Fruit fly (Drosophila melanogaster) whole organism, wandering third instar larva: Measurements from ENCODE around the gene CG2162.

ENCODE experiments used
- Abd-B ChIP-seq: fragments of >200 bp; optimal IDR thresholded peaks from 2 replicates; lab custom pipeline; 2017; ENCODE audit warnings: missing biosample characterization, missing genetic modification characterization
- CG32264 ChIP-seq: fragments of 200-800 bp; sonication (Bioruptor generic); optimal IDR thresholded peaks from 2 replicates; lab custom pipeline; 2016; ENCODE audit warnings: missing biosample characterization, missing genetic modification characterization
- CG9705 ChIP-seq: fragments of 200-800 bp; sonication (Bioruptor generic); optimal IDR thresholded peaks from 2 replicates; lab custom pipeline; 2018; ENCODE audit warnings: missing biosample characterization, mild to moderate bottlenecking, missing genetic modification characterization
- Dfd ChIP-seq: fragments of >200 bp; optimal IDR thresholded peaks from 2 replicates; lab custom pipeline; 2017; ENCODE audit warnings: missing biosample characterization, missing genetic modification characterization
- Dif ChIP-seq: fragments of 200-275, 200-300 bp; sonication (Bioruptor generic); optimal IDR thresholded peaks from 2 replicates; lab custom pipeline; 2018; ENCODE audit warnings: missing biosample characterization, missing genetic modification characterization; ENCODE audit not compliant: partially characterized antibody
- GATAd ChIP-seq: sonication (Bioruptor generic); optimal IDR thresholded peaks from 2 replicates; lab custom pipeline; 2016; ENCODE audit warnings: missing biosample characterization, missing genetic modification characterization
- HLH106 ChIP-seq: fragments of 200-800 bp; optimal IDR thresholded peaks from 3 replicates; lab custom pipeline; 2019; ENCODE audit warnings: missing biosample characterization, mild to moderate bottlenecking, missing genetic modification characterization, moderate library complexity
- Hnf4 ChIP-seq: fragments of 200-800 bp; sonication (Bioruptor generic); optimal IDR thresholded peaks from 2 replicates; lab custom pipeline; 2016; ENCODE audit warnings: missing biosample characterization, mild to moderate bottlenecking, missing genetic modification characterization
- Hr78 ChIP-seq: fragments of >200 bp; optimal IDR thresholded peaks from 2 replicates; lab custom pipeline; 2017; ENCODE audit warnings: missing biosample characterization, missing genetic modification characterization
- Hr83 ChIP-seq: fragments of 200-300 bp; sonication (Bioruptor generic); optimal IDR thresholded peaks from 2 replicates; lab custom pipeline; 2016; ENCODE audit warnings: missing biosample characterization, mild to moderate bottlenecking, missing genetic modification characterization, moderate library complexity; ENCODE audit not compliant: poor library complexity, severe bottlenecking
- Jra ChIP-seq: sonication (Bioruptor generic); optimal IDR thresholded peaks from 2 replicates; lab custom pipeline; 2016; ENCODE audit warnings: missing biosample characterization, missing genetic modification characterization
- Mio ChIP-seq: sonication (Bioruptor generic); optimal IDR thresholded peaks from 2 replicates; lab custom pipeline; 2016; ENCODE audit warnings: missing biosample characterization, missing genetic modification characterization
- Myc ChIP-seq: fragments of >200 bp; optimal IDR thresholded peaks from 2 replicates; lab custom pipeline; 2017
- N ChIP-seq: fragments of >200 bp; optimal IDR thresholded peaks from 2 replicates; lab custom pipeline; 2018; ENCODE audit warnings: missing biosample characterization, missing external identifiers, missing genetic modification characterization
- OdsH ChIP-seq: fragments of 200-800 bp; sonication (Bioruptor generic); optimal IDR thresholded peaks from 2 replicates; lab custom pipeline; 2016; ENCODE audit warnings: missing biosample characterization, mild to moderate bottlenecking, missing genetic modification characterization
- Rel ChIP-seq, 2 experiments: fragments of 200-800 bp; sonication (Bioruptor generic) in 1 of 2; optimal IDR thresholded peaks; 2 replicates in 1 of 2; 3 replicates in 1 of 2; lab custom pipeline; 2016 to 2019; ENCODE audit warnings: mild to moderate bottlenecking in 2 of 2, missing biosample characterization in 2 of 2, missing genetic modification characterization in 2 of 2, moderate library complexity in 1 of 2
- Sp1 ChIP-seq: fragments of 200-800 bp; sonication (Bioruptor generic); optimal IDR thresholded peaks from 3 replicates; lab custom pipeline; 2019; ENCODE audit warnings: missing biosample characterization, mild to moderate bottlenecking, missing genetic modification characterization, moderate library complexity
- Vsx2 ChIP-seq: fragments of 200-300, 225-300 bp; sonication (Bioruptor generic); optimal IDR thresholded peaks from 2 replicates; lab custom pipeline; 2018; ENCODE audit warnings: missing biosample characterization, missing genetic modification characterization; ENCODE audit not compliant: partially characterized antibody
- br ChIP-seq: fragments of 200-800 bp; sonication (Bioruptor generic); optimal IDR thresholded peaks from 2 replicates; lab custom pipeline; 2016; ENCODE audit warnings: missing biosample characterization, missing genetic modification characterization
- dl ChIP-seq, 2 experiments: fragments of 175-275, 200-275 bp in 1 of 2; fragments of 200-275 bp in 1 of 2; sonication (Bioruptor generic); optimal IDR thresholded peaks; lab custom pipeline; 2018; ENCODE audit warnings: mild to moderate bottlenecking in 2 of 2, missing biosample characterization in 2 of 2, missing genetic modification characterization in 2 of 2, moderate library complexity in 2 of 2; ENCODE audit not compliant: partially characterized antibody in 2 of 2, insufficient read depth in 1 of 2
- dmrt93B ChIP-seq: fragments of 200-800 bp; sonication (Bioruptor generic); optimal IDR thresholded peaks from 2 replicates; lab custom pipeline; 2018; ENCODE audit warnings: missing biosample characterization, mild to moderate bottlenecking, missing genetic modification characterization
- dsf ChIP-seq: sonication (Bioruptor generic); optimal IDR thresholded peaks from 2 replicates; lab custom pipeline; 2016; ENCODE audit warnings: missing biosample characterization, missing genetic modification characterization, borderline replicate concordance
- ey ChIP-seq: fragments of 200-800 bp; sonication (Bioruptor generic); optimal IDR thresholded peaks from 2 replicates; lab custom pipeline; 2016; ENCODE audit warnings: missing biosample characterization, missing genetic modification characterization
- foxo ChIP-seq, 2 experiments: fragments of 200-800 bp; sonication (Bioruptor generic); optimal IDR thresholded peaks; 2 replicates in 1 of 2; 3 replicates in 1 of 2; lab custom pipeline; 2016 to 2017; ENCODE audit warnings: missing biosample characterization in 2 of 2, missing genetic modification characterization in 2 of 2
- fru ChIP-seq: fragments of 200-800 bp; sonication (Bioruptor generic); optimal IDR thresholded peaks from 3 replicates; lab custom pipeline; 2016; ENCODE audit warnings: missing biosample characterization, mild to moderate bottlenecking, missing genetic modification characterization
- h ChIP-seq: fragments of 200-800 bp; sonication (Bioruptor generic); optimal IDR thresholded peaks from 3 replicates; lab custom pipeline; 2016; ENCODE audit warnings: missing biosample characterization, mild to moderate bottlenecking, missing genetic modification characterization
- jim ChIP-seq: fragments of 175-275, 200-325 bp; sonication (Bioruptor generic); optimal IDR thresholded peaks from 2 replicates; lab custom pipeline; 2016; ENCODE audit warnings: missing biosample characterization, mild to moderate bottlenecking, missing genetic modification characterization
- lola ChIP-seq: fragments of >200 bp; optimal IDR thresholded peaks from 2 replicates; lab custom pipeline; 2017; ENCODE audit warnings: missing biosample characterization, missing genetic modification characterization
- pan ChIP-seq: fragments of >200 bp; optimal IDR thresholded peaks from 2 replicates; lab custom pipeline; 2017
- psq ChIP-seq: fragments of 200-800 bp; sonication (Bioruptor generic); optimal IDR thresholded peaks from 3 replicates; lab custom pipeline; 2017; ENCODE audit warnings: missing biosample characterization, mild to moderate bottlenecking, missing genetic modification characterization, moderate library complexity
- rgr ChIP-seq: fragments of 200-800 bp; sonication (Bioruptor generic); optimal IDR thresholded peaks from 3 replicates; lab custom pipeline; 2016; ENCODE audit warnings: missing biosample characterization, mild to moderate bottlenecking, missing genetic modification characterization
- sage ChIP-seq: fragments of 200-800 bp; sonication (Bioruptor generic); optimal IDR thresholded peaks from 2 replicates; lab custom pipeline; 2016; ENCODE audit warnings: missing biosample characterization, mild to moderate bottlenecking, missing genetic modification characterization
- sv ChIP-seq: fragments of 200-800 bp; sonication (Bioruptor generic); optimal IDR thresholded peaks from 3 replicates; lab custom pipeline; 2016; ENCODE audit warnings: missing biosample characterization, missing genetic modification characterization
- tai ChIP-seq: sonication (Bioruptor generic); optimal IDR thresholded peaks from 2 replicates; lab custom pipeline; 2016; ENCODE audit warnings: missing biosample characterization, missing genetic modification characterization
- usp ChIP-seq: fragments of >200 bp; optimal IDR thresholded peaks from 2 replicates; lab custom pipeline; 2017; ENCODE audit warnings: missing biosample characterization, missing genetic modification characterization
- woc ChIP-seq: sonication (Bioruptor generic); optimal IDR thresholded peaks from 2 replicates; lab custom pipeline; 2016; ENCODE audit warnings: missing biosample characterization, mild to moderate bottlenecking, missing genetic modification characterization

Gene CG2162

dm6 chr3L:3045256-3045743 is 10.3 kb downstream of the CG2162 start (continued):
- no peak for TF ChIP-seq usp (GFP tag; lab: Kevin White, UChicago)
- TF ChIP-seq Hr83 (GFP tag; lab: Kevin White, UChicago) = peak; percentile 5
- TF ChIP-seq dsf (GFP tag; lab: Kevin White, UChicago) = peak; percentile 34

DNA sequence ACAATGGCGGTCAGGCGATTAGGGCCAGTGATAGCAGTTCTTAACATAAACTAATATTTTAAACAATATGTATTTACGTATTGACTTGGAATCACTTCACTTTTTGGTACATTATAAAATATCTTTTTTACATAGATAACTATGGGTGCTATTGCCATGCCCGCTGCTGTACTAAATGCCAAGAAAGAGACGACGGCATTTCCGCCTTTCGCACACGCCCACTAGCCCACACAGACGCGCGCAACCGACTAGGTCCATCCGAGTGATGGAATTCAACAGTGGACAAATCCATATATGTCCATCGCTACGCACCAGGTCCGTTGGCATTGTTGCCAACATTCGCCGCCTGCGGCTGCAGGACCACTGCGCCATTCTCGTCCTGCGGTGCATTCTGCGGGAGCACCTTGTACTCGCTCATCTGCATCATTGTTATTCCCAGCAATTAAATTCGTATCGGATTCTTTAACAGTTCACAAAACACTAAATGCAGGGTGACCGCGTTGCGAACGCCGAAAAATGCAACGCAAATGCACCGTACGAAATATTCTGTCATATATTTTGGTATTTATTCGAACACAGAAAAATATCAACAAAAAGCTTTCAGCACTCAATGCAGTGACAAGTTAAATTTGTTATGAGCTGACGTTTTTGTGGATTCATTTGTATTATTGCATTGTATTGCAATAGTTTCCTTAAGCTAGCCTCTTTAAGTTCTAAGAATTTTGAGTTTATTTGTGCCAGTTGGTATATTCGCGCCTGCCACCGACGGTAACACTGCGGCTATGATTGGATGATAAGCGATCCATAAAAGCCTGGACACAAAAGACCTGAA is 11.5 kb downstream of the CG2162 start, which contains the start of the genes scramb2 and Sk2:
scramb2 (minus strand) TSS at position 488 of the 832 bp plus-strand sequence.
Sk2 (plus strand) TSS at position 763 of the 832 bp plus-strand sequence.
- TF ChIP-seq rgr = peak; percentile 95
- peak; percentile 75 for TF ChIP-seq CG32264
- TF ChIP-seq HLH106 (tag; lab: Kevin White, UChicago) = peak; percentile 92
- no peak for TF ChIP-seq Vsx2 (GFP tag; lab: Kevin White, UChicago)
- peak; percentile 92 for TF ChIP-seq dmrt93B (GFP tag; lab: Kevin White, UChicago)
- TF ChIP-seq dsf (GFP tag; lab: Kevin White, UChicago) = peak; percentile 59
- peak; percentile 62 for TF ChIP-seq woc (GFP tag; lab: Kevin White, UChicago)
- TF ChIP-seq GATAd = peak; percentile 82
- TF ChIP-seq ey (GFP tag; lab: Kevin White, UChicago) = peak; percentile 91
- no peak for TF ChIP-seq tai (GFP tag; lab: Kevin White, UChicago)
- peak; percentile 84 for TF ChIP-seq sv (GFP tag; lab: Kevin White, UChicago)
- peak; percentile 87 for TF ChIP-seq psq (GFP tag; lab: Kevin White, UChicago)
- peak; percentile 80 for TF ChIP-seq Hr83 (GFP tag; lab: Kevin White, UChicago)
- peak; percentile 82 for TF ChIP-seq Mio (GFP tag; lab: Kevin White, UChicago)
- TF ChIP-seq Abd-B = no peak
- TF ChIP-seq Rel (GFP tag; optimal IDR thresholded peaks at IDR 0.05; lab: Kevin White, UChicago) = peak; percentile 86
- TF ChIP-seq Rel (tag; optimal IDR thresholded peaks at IDR 0.05; lab: Kevin White, UChicago) = peak; percentile 75
- no peak for TF ChIP-seq lola
- peak; percentile 86 for TF ChIP-seq fru (GFP tag; lab: Kevin White, UChicago)
- no peak for TF ChIP-seq usp (GFP tag; lab: Kevin White, UChicago)
- TF ChIP-seq Jra (GFP tag; lab: Kevin White, UChicago) = peak; percentile 85
- TF ChIP-seq Myc (lab: Kevin White, UChicago) = peak; percentile 24
- peak; percentile 94 for TF ChIP-seq sage (GFP tag; lab: Kevin White, UChicago)
- no peak for TF ChIP-seq pan (lab: Kevin White, UChicago)
- no peak for TF ChIP-seq N (GFP tag; lab: Kevin White, UChicago)
- TF ChIP-seq foxo (GFP tag; optimal IDR thresholded peaks at IDR 0.05; lab: Kevin White, UChicago) = peak; percentile 39 to 96
- peak; percentile 97 for TF ChIP-seq h (GFP tag; lab: Kevin White, UChicago)
- no peak for TF ChIP-seq dl (GFP tag; optimal IDR thresholded peaks at IDR 0.05; lab: Kevin White, UChicago; ENCODE audit: insufficient read depth in 1 of 2, partially characterized antibody in 2 of 2)
- peak; percentile 44 for TF ChIP-seq Dif (GFP tag; lab: Kevin White, UChicago)
- peak; percentile 94 for TF ChIP-seq Sp1 (GFP tag; lab: Kevin White, UChicago)
- peak; percentile 93 for TF ChIP-seq br
- peak; percentile 94 for TF ChIP-seq OdsH (GFP tag; lab: Kevin White, UChicago)
- peak; percentile 93 for TF ChIP-seq Hnf4
- TF ChIP-seq CG9705 = peak; percentile 92
- TF ChIP-seq Hr78 = no peak
- peak; percentile 28 for TF ChIP-seq jim (GFP tag; lab: Kevin White, UChicago)

DNA sequence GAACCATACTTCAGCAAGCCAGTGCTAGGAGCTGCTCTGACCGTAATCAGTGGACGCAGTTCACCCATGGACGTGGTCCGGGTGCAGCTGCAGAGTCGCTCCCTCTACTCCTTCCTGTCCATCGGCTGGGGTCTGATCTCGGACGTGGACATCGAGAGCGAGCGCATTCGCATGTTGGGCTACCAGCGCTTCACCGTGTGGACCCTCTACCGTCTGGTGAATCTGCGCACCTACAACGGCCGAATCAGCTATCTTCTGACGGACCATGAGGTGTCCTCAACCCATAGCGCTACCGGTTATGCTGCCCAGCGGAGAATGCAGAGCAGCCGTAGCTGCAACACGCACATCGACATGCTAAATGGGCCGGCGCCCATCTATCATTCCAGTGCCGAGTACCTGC is 13.7 kb downstream of the CG2162 start:
- TF ChIP-seq dsf (GFP tag; lab: Kevin White, UChicago) (no peak), pan (lab: Kevin White, UChicago) (no peak), Dfd (GFP tag; lab: Kevin White, UChicago) (no peak), CG9705 (no peak), ey (GFP tag; lab: Kevin White, UChicago) (no peak), Hr78 (no peak), rgr (no peak), HLH106 (tag; lab: Kevin White, UChicago) (no peak), woc (GFP tag; lab: Kevin White, UChicago) (no peak)
